Worm (Caenorhabditis elegans) whole organism, L2 larva: ENCODE measurements around the gene F26G1.9.

Experiments
- ceh-16 ChIP-seq: fragments of 150-350 bp; optimal IDR thresholded peaks from 2 replicates; lab custom pipeline; 2014; ENCODE audit warnings: missing biosample characterization, missing genetic modification characterization
- ztf-11 ChIP-seq: sonication (generic microtip); optimal IDR thresholded peaks from 2 replicates; lab custom pipeline; 2017; ENCODE audit warnings: missing biosample characterization, missing genetic modification characterization

DNA sequence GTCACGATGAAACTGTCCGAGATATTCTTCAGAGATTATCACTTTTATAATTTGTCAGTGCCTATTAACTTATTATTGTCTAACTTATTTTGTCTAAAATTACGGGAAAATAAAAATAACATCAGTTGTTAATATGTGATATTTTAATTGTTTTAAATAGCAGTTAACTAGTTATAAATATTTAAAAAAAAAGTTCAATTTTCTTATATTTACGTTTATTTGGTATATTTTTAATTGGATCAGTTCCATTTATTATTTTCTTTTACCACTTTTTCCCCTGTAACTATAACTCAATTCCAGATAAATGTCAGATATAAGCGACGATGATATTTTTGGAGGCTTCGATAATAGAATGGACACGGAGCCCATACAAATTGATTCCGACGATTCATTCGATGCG, 21.7 kb upstream of the F26G1.9 start, which contains the start of gene C33F10.4:
- TF ChIP-seq ceh-16 (tag; lab: Kevin White, UChicago) (no peak), ztf-11 (tag; lab: Kevin White, UChicago) (no peak)
